Fruit fly (Drosophila melanogaster) whole organism: Measurements from ENCODE around the gene Cyp4d14.

Source experiments
- Dll ChIP-seq: fragments of >200 bp; optimal IDR thresholded peaks from 2 replicates; lab custom pipeline; 2017
- pan ChIP-seq: fragments of >200 bp; optimal IDR thresholded peaks from 2 replicates; lab custom pipeline; 2017

- TF ChIP-seq pan (lab: Kevin White, UChicago), result no peak
- TF ChIP-seq Dll (lab: Kevin White, UChicago), result no peak
These were observed 27.6 kb downstream of the Cyp4d14 start for dm6 chrX:2147475-2147874.
